Worm (Caenorhabditis elegans) whole organism, L3 larva: ENCODE results near the gene srab-13.

Source experiments
- R02D3.7 ChIP-seq: fragments of 150-350 bp; optimal IDR thresholded peaks from 2 replicates; lab custom pipeline; 2014; ENCODE audit warnings: missing biosample characterization, missing genetic modification characterization
- ZK546.5 ChIP-seq: sonication (generic microtip); optimal IDR thresholded peaks from 2 replicates; lab custom pipeline; 2017; ENCODE audit warnings: missing biosample characterization, missing genetic modification characterization
- aly-2 ChIP-seq: fragments of 150-350 bp; optimal IDR thresholded peaks from 2 replicates; lab custom pipeline; 2014; ENCODE audit warnings: missing biosample characterization, missing genetic modification characterization
- ama-1 ChIP-seq: fragments of 150-350 bp; optimal IDR thresholded peaks from 2 replicates; lab custom pipeline; 2018
- ceh-16 ChIP-seq: sonication (generic microtip); optimal IDR thresholded peaks from 2 replicates; lab custom pipeline; 2017; ENCODE audit warnings: missing biosample characterization, missing genetic modification characterization
- daf-12 ChIP-seq: fragments of 150-350 bp; optimal IDR thresholded peaks from 2 replicates; lab custom pipeline; 2014; ENCODE audit warnings: missing biosample characterization, missing genetic modification reagents, missing genetic modification characterization
- egl-5 ChIP-seq: fragments of 150-350 bp; optimal IDR thresholded peaks from 2 replicates; lab custom pipeline; 2017; ENCODE audit warnings: missing biosample characterization, missing genetic modification reagents, missing genetic modification characterization, inconsistent platforms
- elt-1 ChIP-seq: fragments of 150-350 bp; optimal IDR thresholded peaks from 2 replicates; lab custom pipeline; 2014; ENCODE audit warnings: missing biosample characterization, missing genetic modification characterization
- elt-2 ChIP-seq: sonication (generic microtip); optimal IDR thresholded peaks from 2 replicates; lab custom pipeline; 2016; ENCODE audit warnings: missing genetic modification reagents, mild to moderate bottlenecking, missing genetic modification characterization, missing compliant biosample characterization
- elt-3 ChIP-seq, 3 experiments: fragments of 150-350 bp in 1 of 3; sonication (generic microtip) in 2 of 3; optimal IDR thresholded peaks; 2 replicates in 2 of 3; 4 replicates in 1 of 3; lab custom pipeline; 2014 to 2017; ENCODE audit warnings: missing biosample characterization in 3 of 3, missing genetic modification characterization in 3 of 3
- eor-1 ChIP-seq, 2 experiments: fragments of 150-350 bp; optimal IDR thresholded peaks; 2 replicates each; lab custom pipeline; 2014 to 2018; ENCODE audit warnings: missing biosample characterization in 2 of 2, missing genetic modification characterization in 2 of 2
- fkh-10 ChIP-seq: sonication (generic microtip); optimal IDR thresholded peaks from 2 replicates; lab custom pipeline; 2017; ENCODE audit warnings: missing biosample characterization, missing genetic modification reagents, missing genetic modification characterization
- fos-1 ChIP-seq: fragments of 150-350 bp; optimal IDR thresholded peaks from 2 replicates; lab custom pipeline; 2014; ENCODE audit warnings: missing biosample characterization, missing genetic modification characterization
- hmg-11 ChIP-seq: sonication (generic microtip); optimal IDR thresholded peaks from 2 replicates; lab custom pipeline; 2016; ENCODE audit warnings: missing genetic modification characterization, missing compliant biosample characterization
- jun-1 ChIP-seq: fragments of 150-350 bp; optimal IDR thresholded peaks from 2 replicates; lab custom pipeline; 2014; ENCODE audit warnings: missing biosample characterization, missing genetic modification reagents, missing genetic modification characterization
- lin-15B ChIP-seq: fragments of 150-350 bp; optimal IDR thresholded peaks from 2 replicates; lab custom pipeline; 2014; ENCODE audit warnings: missing biosample characterization, missing genetic modification characterization
- lin-39 ChIP-seq: fragments of 150-350 bp; optimal IDR thresholded peaks from 2 replicates; lab custom pipeline; 2018; ENCODE audit warnings: missing biosample characterization, missing genetic modification reagents, missing genetic modification characterization
- lsy-12 ChIP-seq: sonication (generic microtip); optimal IDR thresholded peaks from 2 replicates; lab custom pipeline; 2016; ENCODE audit warnings: mild to moderate bottlenecking, missing genetic modification characterization, missing compliant biosample characterization
- mml-1 ChIP-seq: fragments of 150-350 bp; sonication (generic microtip); optimal IDR thresholded peaks from 3 replicates; lab custom pipeline; 2014; ENCODE audit warnings: missing biosample characterization, missing genetic modification characterization
- nfya-1 ChIP-seq: sonication (generic microtip); optimal IDR thresholded peaks from 2 replicates; lab custom pipeline; 2017; ENCODE audit warnings: missing genetic modification characterization, mild to moderate bottlenecking, missing compliant biosample characterization, antibody characterized with exemption, moderate library complexity; ENCODE audit not compliant: insufficient read depth
- nhr-12 ChIP-seq: fragments of 150-350 bp; optimal IDR thresholded peaks from 2 replicates; lab custom pipeline; 2014; ENCODE audit warnings: missing biosample characterization, missing genetic modification characterization
- nhr-23 ChIP-seq: fragments of 150-350 bp; optimal IDR thresholded peaks from 2 replicates; lab custom pipeline; 2014; ENCODE audit warnings: missing biosample characterization, missing genetic modification reagents, missing genetic modification characterization
- nhr-237 ChIP-seq: fragments of 150-350 bp; optimal IDR thresholded peaks from 2 replicates; lab custom pipeline; 2014; ENCODE audit warnings: missing biosample characterization, missing genetic modification characterization
- nhr-25 ChIP-seq: sonication (generic microtip); optimal IDR thresholded peaks from 2 replicates; lab custom pipeline; 2017; ENCODE audit warnings: missing biosample characterization, missing genetic modification characterization
- nhr-28 ChIP-seq: fragments of 150-350 bp; optimal IDR thresholded peaks from 2 replicates; lab custom pipeline; 2014; ENCODE audit warnings: missing biosample characterization, missing genetic modification characterization
- nhr-43 ChIP-seq: sonication (generic microtip); optimal IDR thresholded peaks from 2 replicates; lab custom pipeline; 2016; ENCODE audit warnings: mild to moderate bottlenecking, missing genetic modification characterization, missing compliant biosample characterization; ENCODE audit not compliant: poor library complexity, severe bottlenecking
- nhr-67 ChIP-seq: fragments of 150-350 bp; optimal IDR thresholded peaks from 2 replicates; lab custom pipeline; 2014; ENCODE audit warnings: missing biosample characterization, missing genetic modification characterization
- nhr-76 ChIP-seq: fragments of 150-350 bp; sonication (generic microtip); optimal IDR thresholded peaks from 5 replicates; lab custom pipeline; 2014; ENCODE audit warnings: missing biosample characterization, missing genetic modification characterization
- nhr-77 ChIP-seq: fragments of 150-350 bp; optimal IDR thresholded peaks from 2 replicates; lab custom pipeline; 2014; ENCODE audit warnings: missing biosample characterization, missing genetic modification characterization
- pha-4 ChIP-seq: fragments of 150-350 bp; optimal IDR thresholded peaks from 2 replicates; lab custom pipeline; 2014; ENCODE audit warnings: missing biosample characterization, missing genetic modification reagents, missing genetic modification characterization
- pqm-1 ChIP-seq: fragments of 150-350 bp; optimal IDR thresholded peaks from 2 replicates; lab custom pipeline; 2017; ENCODE audit warnings: missing biosample characterization, missing genetic modification characterization, inconsistent platforms
- sea-2 ChIP-seq: fragments of 150-350 bp; sonication (generic microtip); optimal IDR thresholded peaks from 4 replicates; lab custom pipeline; 2014; ENCODE audit warnings: missing biosample characterization, missing genetic modification reagents, missing genetic modification characterization
- skn-1 ChIP-seq: fragments of 150-350 bp; optimal IDR thresholded peaks from 2 replicates; lab custom pipeline; 2014; ENCODE audit warnings: missing biosample characterization, missing genetic modification characterization
- snpc-4 ChIP-seq: fragments of 150-350 bp; optimal IDR thresholded peaks from 2 replicates; lab custom pipeline; 2014; ENCODE audit warnings: missing biosample characterization, missing genetic modification characterization
- tbx-2 ChIP-seq: sonication (generic microtip); optimal IDR thresholded peaks from 2 replicates; lab custom pipeline; 2016; ENCODE audit warnings: mild to moderate bottlenecking, missing genetic modification characterization, missing compliant biosample characterization
- unc-39 ChIP-seq: sonication (generic microtip); optimal IDR thresholded peaks from 4 replicates; lab custom pipeline; 2017; ENCODE audit warnings: missing biosample characterization, missing genetic modification characterization
- unc-62 ChIP-seq: fragments of 150-350 bp; sonication (generic microtip); optimal IDR thresholded peaks from 4 replicates; lab custom pipeline; 2014; ENCODE audit warnings: missing biosample characterization, missing genetic modification reagents, missing genetic modification characterization
- zag-1 ChIP-seq: fragments of 150-350 bp; optimal IDR thresholded peaks from 2 replicates; lab custom pipeline; 2014; ENCODE audit warnings: missing biosample characterization, missing genetic modification characterization
- ztf-11 ChIP-seq: fragments of 150-350 bp; optimal IDR thresholded peaks from 2 replicates; lab custom pipeline; 2014; ENCODE audit warnings: missing biosample characterization, missing genetic modification characterization

The srab-13 gene

ce11 chrV:2067419-2067818, 39.7 kb upstream of the srab-13 start:
- no peak for TF ChIP-seq pha-4 (tag; lab: Kevin White, UChicago)
- TF ChIP-seq sea-2 (GFP tag; lab: Kevin White, UChicago), result no peak
- TF ChIP-seq fkh-10 (GFP tag; lab: Kevin White, UChicago), result no peak
- TF ChIP-seq nfya-1, result no peak
- no peak for TF ChIP-seq nhr-76 (tag; lab: Kevin White, UChicago)
- no peak for TF ChIP-seq nhr-77

DNA sequence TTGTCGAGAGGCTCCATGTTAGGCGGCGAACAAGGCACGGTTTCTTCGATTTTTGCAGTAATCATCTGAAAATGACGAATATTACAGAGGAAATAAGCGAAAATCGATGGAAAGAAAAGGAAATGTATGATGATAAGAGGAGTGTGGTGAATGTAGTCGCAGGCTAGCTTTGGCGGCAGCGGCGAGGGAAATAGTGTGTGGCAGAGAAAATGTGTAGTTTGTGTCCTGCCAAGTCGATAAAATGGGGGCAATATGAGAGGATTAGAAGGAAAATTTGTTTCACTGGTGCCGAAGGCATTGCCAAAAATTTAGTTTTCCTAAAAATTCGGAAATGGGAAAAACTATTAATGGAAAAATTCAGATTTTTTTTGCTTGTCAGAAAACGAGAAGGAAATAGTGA, 39.1 kb upstream of the srab-13 start, which contains the start of gene nhr-86:
Gene nhr-86, minus strand, starts transcription at position 71 of the 400 bp plus-strand sequence.
- TF ChIP-seq hmg-11, result peak; percentile 34
- peak; percentile 18 for TF ChIP-seq nfya-1
- TF ChIP-seq lsy-12 (tag; lab: Kevin White, UChicago), result no peak
- peak; percentile 59 for TF ChIP-seq elt-2

ce11 chrV:2057324-2057723, 29.6 kb upstream of the srab-13 start, which contains the start of gene comt-3:
TSS of gene comt-3 (plus strand) at chrV:2057537.
- TF ChIP-seq ceh-16 (no peak), eor-1 (tag; optimal IDR thresholded peaks at IDR 0.05; lab: Kevin White, UChicago) (no peak), snpc-4 (tag; lab: Kevin White, UChicago) (no peak), unc-62 (GFP tag; lab: Kevin White, UChicago) (no peak), ama-1 (lab: Kevin White, UChicago) (no peak)
- TF ChIP-seq, all 47 proteins: peak for 0

DNA sequence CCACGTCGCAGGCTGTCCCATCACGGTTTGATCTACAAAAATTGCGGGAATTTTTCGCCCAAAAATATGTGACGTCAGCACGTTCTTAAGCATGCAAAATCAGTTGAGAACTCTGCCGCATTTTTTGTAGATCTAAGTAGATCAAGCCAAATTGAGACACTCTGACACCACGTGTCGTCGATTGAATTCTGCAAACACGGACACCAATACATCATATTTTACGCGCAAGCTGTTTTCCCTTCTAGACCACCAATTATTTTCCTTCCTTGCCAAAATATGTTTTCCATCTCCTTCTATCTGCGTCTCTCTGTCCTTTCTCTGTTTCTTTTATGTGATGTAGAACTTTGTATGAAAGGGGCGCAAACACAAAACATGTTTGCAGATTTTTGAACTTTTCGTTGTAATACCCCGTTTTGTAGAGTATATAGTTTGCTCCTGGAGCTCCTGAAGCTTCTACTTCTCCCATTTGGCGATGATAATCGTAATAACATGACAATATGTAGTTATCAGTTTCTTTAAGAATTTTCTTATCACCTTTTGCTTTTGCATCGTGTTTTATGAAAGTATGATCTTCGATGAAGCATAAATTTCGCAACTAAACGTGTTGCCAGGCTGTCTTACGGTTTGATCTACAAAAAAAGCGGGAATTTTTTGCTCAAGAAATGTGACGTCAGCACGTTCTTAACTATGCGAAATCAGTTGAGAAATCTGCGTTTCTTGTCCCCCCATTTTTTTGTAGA, 28.2 kb upstream of the srab-13 start:
- TF ChIP-seq nhr-28 (tag; lab: Kevin White, UChicago) (no peak), nhr-23 (tag; lab: Kevin White, UChicago) (no peak), zag-1 (tag; lab: Kevin White, UChicago) (no peak), egl-5 (no peak), nhr-12 (no peak), elt-2 (peak; percentile 63), lsy-12 (tag; lab: Kevin White, UChicago) (no peak), ztf-11 (tag; lab: Kevin White, UChicago) (no peak), skn-1 (no peak), pqm-1 (peak; percentile 28), ZK546.5 (tag; lab: Kevin White, UChicago) (no peak), daf-12 (tag; lab: Kevin White, UChicago) (no peak), nfya-1 (no peak), nhr-25 (tag; lab: Kevin White, UChicago) (no peak), nhr-237 (no peak), tbx-2 (tag; lab: Kevin White, UChicago) (no peak), mml-1 (tag; lab: Kevin White, UChicago) (no peak), pha-4 (tag; lab: Kevin White, UChicago) (peak; percentile 58), hmg-11 (no peak), elt-3 (tag; optimal IDR thresholded peaks at IDR 0.05; lab: Kevin White, UChicago) (no peak), unc-39 (tag; lab: Kevin White, UChicago) (no peak), R02D3.7 (tag; lab: Kevin White, UChicago) (no peak), elt-1 (tag; lab: Kevin White, UChicago) (no peak), eor-1 (tag; optimal IDR thresholded peaks at IDR 0.05; lab: Kevin White, UChicago) (no peak), lin-15B (peak; percentile 8), unc-62 (GFP tag; lab: Kevin White, UChicago) (no peak), lin-39 (tag; lab: Kevin White, UChicago) (no peak), aly-2 (no peak), jun-1 (tag; lab: Kevin White, UChicago) (no peak), ama-1 (lab: Kevin White, UChicago) (no peak), snpc-4 (tag; lab: Kevin White, UChicago) (no peak), nhr-67 (no peak), fos-1 (tag; lab: Kevin White, UChicago) (no peak), nhr-43 (no peak), nhr-76 (tag; lab: Kevin White, UChicago) (peak; percentile 25)
